Worm (Caenorhabditis elegans) whole organism, young adult: ENCODE results near the gene C38D4.10.

Source experiments
- B0019.2 ChIP-seq: fragments of 200-800 bp; sonication (Bioruptor generic); conservative IDR thresholded peaks from 2 replicates; pipeline ENCODE4 v1.3.6; 2022; ENCODE audit warnings: missing genetic modification reagents, missing genetic modification characterization, missing compliant biosample characterization
- B0035.1 ChIP-seq: sonication (generic microtip); optimal IDR thresholded peaks from 2 replicates; lab custom pipeline; 2016; ENCODE audit warnings: missing genetic modification characterization, mild to moderate bottlenecking, missing compliant biosample characterization, missing genotype, missing genetic modification reagents
- B0336.3 ChIP-seq: fragments of 200-800 bp; sonication (Bioruptor generic); IDR thresholded peaks from 2 replicates; pipeline ENCODE4 v1.3.6; 2022; ENCODE audit warnings: missing genetic modification characterization, missing compliant biosample characterization
- C06A6.2 ChIP-seq: fragments of 200-800 bp; sonication (Bioruptor generic); conservative IDR thresholded peaks from 2 replicates; pipeline ENCODE4 v1.3.6; 2022; ENCODE audit warnings: missing genetic modification characterization, missing compliant biosample characterization
- C17E4.6 ChIP-seq: fragments of 200-800 bp; sonication (Bioruptor generic); IDR thresholded peaks from 2 replicates; pipeline ENCODE4 v1.3.6; 2022; ENCODE audit warnings: missing genetic modification reagents, missing genetic modification characterization, missing compliant biosample characterization
- F57C9.4 ChIP-seq: sonication (generic microtip); optimal IDR thresholded peaks from 2 replicates; lab custom pipeline; 2017; ENCODE audit warnings: mild to moderate bottlenecking, missing genetic modification characterization, missing compliant biosample characterization
- T26A5.8 ChIP-seq: sonication (generic microtip); optimal IDR thresholded peaks from 2 replicates; lab custom pipeline; 2016; ENCODE audit warnings: missing genetic modification characterization, missing compliant biosample characterization
- aptf-2 ChIP-seq: fragments of 200-800 bp; sonication (Bioruptor generic); conservative IDR thresholded peaks from 2 replicates; pipeline ENCODE4 v1.3.6; 2022; ENCODE audit warnings: missing genetic modification reagents, missing genetic modification characterization, missing compliant biosample characterization
- aptf-3 ChIP-seq: fragments of 200-800 bp; sonication (Bioruptor generic); IDR thresholded peaks from 2 replicates; pipeline ENCODE4 v1.3.6; 2022; ENCODE audit warnings: missing genetic modification characterization, missing compliant biosample characterization
- atf-7 ChIP-seq: sonication (generic microtip); optimal IDR thresholded peaks from 2 replicates; lab custom pipeline; 2017; ENCODE audit warnings: mild to moderate bottlenecking, missing genetic modification characterization, missing compliant biosample characterization
- attf-6 ChIP-seq: fragments of 200-800 bp; sonication (Bioruptor generic); IDR thresholded peaks from 2 replicates; pipeline ENCODE4 v1.3.6; 2022; ENCODE audit warnings: missing genetic modification reagents, missing genetic modification characterization, missing compliant biosample characterization
- bed-1 ChIP-seq: fragments of 200-800 bp; sonication (Bioruptor generic); IDR thresholded peaks from 2 replicates; pipeline ENCODE4 v1.3.6; 2022; ENCODE audit warnings: missing genetic modification reagents, missing genetic modification characterization, missing compliant biosample characterization
- cebp-1 ChIP-seq, 2 experiments: fragments of 200-800 bp in 1 of 2; sonication (Bioruptor generic) in 1 of 2; sonication (generic microtip) in 1 of 2; IDR thresholded peaks in 1 of 2; optimal IDR thresholded peaks in 1 of 2; 2 replicates each; pipeline versions ENCODE4 v1.3.6 to Lab custom; 2017 to 2022; ENCODE audit warnings: missing compliant biosample characterization in 2 of 2, missing genetic modification characterization in 2 of 2, mild to moderate bottlenecking in 1 of 2, missing genetic modification reagents in 1 of 2, moderate library complexity in 1 of 2
- ets-4 ChIP-seq: fragments of 200-800 bp; sonication (Bioruptor generic); optimal IDR thresholded peaks from 2 replicates; lab custom pipeline; 2018; ENCODE audit warnings: mild to moderate bottlenecking, missing genetic modification characterization, missing compliant biosample characterization
- fkh-3 ChIP-seq: sonication (generic microtip); optimal IDR thresholded peaks from 2 replicates; lab custom pipeline; 2016; ENCODE audit warnings: mild to moderate bottlenecking, missing genetic modification characterization, missing compliant biosample characterization
- gei-17 ChIP-seq: fragments of 200-800 bp; sonication (Bioruptor generic); optimal IDR thresholded peaks from 2 replicates; lab custom pipeline; 2018; ENCODE audit warnings: mild to moderate bottlenecking, missing genetic modification characterization, missing compliant biosample characterization
- him-1 ChIP-seq: sonication (generic microtip); optimal IDR thresholded peaks from 2 replicates; lab custom pipeline; 2016; ENCODE audit warnings: missing genotype, missing genetic modification reagents, missing genetic modification characterization, missing compliant biosample characterization
- hmg-1.2 ChIP-seq: fragments of 200-800 bp; sonication (Bioruptor generic); IDR thresholded peaks from 2 replicates; pipeline ENCODE4 v1.3.6; 2022; ENCODE audit warnings: missing genetic modification reagents, missing genetic modification characterization, missing compliant biosample characterization
- hmg-20 ChIP-seq: fragments of 200-800 bp; sonication (Bioruptor generic); IDR thresholded peaks from 2 replicates; pipeline ENCODE4 v1.3.6; 2022; ENCODE audit warnings: missing genetic modification reagents, missing genetic modification characterization, missing compliant biosample characterization
- hrde-1 ChIP-seq: sonication (generic microtip); optimal IDR thresholded peaks from 2 replicates; lab custom pipeline; 2016; ENCODE audit warnings: missing genetic modification characterization, mild to moderate bottlenecking, missing compliant biosample characterization, moderate library complexity, missing genotype, missing genetic modification reagents, borderline replicate concordance
- hsf-1 ChIP-seq: fragments of 200-800 bp; sonication (Bioruptor generic); IDR thresholded peaks from 2 replicates; pipeline ENCODE4 v1.3.6; 2022; ENCODE audit warnings: missing genetic modification reagents, missing genetic modification characterization, missing compliant biosample characterization
- lag-1 ChIP-seq: fragments of 200-800 bp; sonication (Bioruptor generic); IDR thresholded peaks from 2 replicates; pipeline ENCODE4 v1.3.6; 2022; ENCODE audit warnings: missing genetic modification reagents, missing genetic modification characterization, missing compliant biosample characterization
- lin-26 ChIP-seq: fragments of 200-800 bp; sonication (Bioruptor generic); IDR thresholded peaks from 2 replicates; pipeline ENCODE4 v1.3.6; 2022; ENCODE audit warnings: missing genetic modification reagents, missing genetic modification characterization, missing compliant biosample characterization
- lin-35 ChIP-seq, 3 experiments: fragments of 150-350 bp in 2 of 3; sonication (generic microtip) in 1 of 3; optimal IDR thresholded peaks; 2 replicates each; lab custom pipeline; 2014 to 2018; ENCODE audit warnings: missing biosample characterization in 3 of 3, missing genetic modification characterization in 3 of 3, missing genetic modification reagents in 3 of 3
- madf-10 ChIP-seq: sonication (generic microtip); optimal IDR thresholded peaks from 2 replicates; lab custom pipeline; 2016; ENCODE audit warnings: mild to moderate bottlenecking, missing genetic modification characterization, missing compliant biosample characterization
- madf-6 ChIP-seq: fragments of 200-800 bp; sonication (Bioruptor generic); IDR thresholded peaks from 2 replicates; pipeline ENCODE4 v1.3.6; 2022; ENCODE audit warnings: missing genetic modification reagents, missing genetic modification characterization, missing compliant biosample characterization
- mes-4 ChIP-seq: sonication (generic microtip); optimal IDR thresholded peaks from 2 replicates; lab custom pipeline; 2016; ENCODE audit warnings: missing genotype, missing genetic modification characterization, missing compliant biosample characterization
- mxl-1 ChIP-seq: sonication (generic microtip); optimal IDR thresholded peaks from 2 replicates; lab custom pipeline; 2016; ENCODE audit warnings: missing genetic modification characterization, missing compliant biosample characterization
- nhr-120 ChIP-seq: fragments of 200-800 bp; sonication (Bioruptor generic); IDR thresholded peaks from 2 replicates; pipeline ENCODE4 v1.3.6; 2022; ENCODE audit warnings: missing genetic modification characterization, missing compliant biosample characterization
- pha-4 ChIP-seq: fragments of 150-350 bp; sonication (generic microtip); optimal IDR thresholded peaks from 2 replicates; lab custom pipeline; 2014; ENCODE audit warnings: missing biosample characterization, missing genetic modification reagents, missing genetic modification characterization
- rpc-1 ChIP-seq, 2 experiments: fragments of 150-350 bp in 1 of 2; sonication (generic microtip) in 1 of 2; optimal IDR thresholded peaks; 2 replicates each; lab custom pipeline; 2014 to 2018; ENCODE audit warnings: missing biosample characterization in 1 of 2, missing genetic modification characterization in 1 of 2, missing genetic modification reagents in 1 of 2, missing genotype in 1 of 2
- tbp1 ChIP-seq: fragments of 200-800 bp; sonication (Bioruptor generic); optimal IDR thresholded peaks from 2 replicates; lab custom pipeline; 2018; ENCODE audit warnings: mild to moderate bottlenecking, missing genetic modification characterization, missing compliant biosample characterization
- tlf-1 ChIP-seq: fragments of 200-800 bp; sonication (Bioruptor generic); optimal IDR thresholded peaks from 2 replicates; lab custom pipeline; 2018; ENCODE audit warnings: mild to moderate bottlenecking, missing genetic modification characterization, missing compliant biosample characterization
- xnd-1 ChIP-seq: sonication (generic microtip); optimal IDR thresholded peaks from 2 replicates; lab custom pipeline; 2016; ENCODE audit warnings: missing genotype, missing genetic modification reagents, missing genetic modification characterization, missing compliant biosample characterization
- ztf-18 ChIP-seq: sonication (generic microtip); optimal IDR thresholded peaks from 2 replicates; lab custom pipeline; 2016; ENCODE audit warnings: missing genotype, mild to moderate bottlenecking, missing genetic modification characterization, missing compliant biosample characterization
- ztf-25 ChIP-seq: fragments of 200-800 bp; sonication (Bioruptor generic); IDR thresholded peaks from 2 replicates; pipeline ENCODE4 v1.3.6; 2022; ENCODE audit warnings: missing genetic modification reagents, missing genetic modification characterization, missing compliant biosample characterization

C38D4.10 gene

DNA sequence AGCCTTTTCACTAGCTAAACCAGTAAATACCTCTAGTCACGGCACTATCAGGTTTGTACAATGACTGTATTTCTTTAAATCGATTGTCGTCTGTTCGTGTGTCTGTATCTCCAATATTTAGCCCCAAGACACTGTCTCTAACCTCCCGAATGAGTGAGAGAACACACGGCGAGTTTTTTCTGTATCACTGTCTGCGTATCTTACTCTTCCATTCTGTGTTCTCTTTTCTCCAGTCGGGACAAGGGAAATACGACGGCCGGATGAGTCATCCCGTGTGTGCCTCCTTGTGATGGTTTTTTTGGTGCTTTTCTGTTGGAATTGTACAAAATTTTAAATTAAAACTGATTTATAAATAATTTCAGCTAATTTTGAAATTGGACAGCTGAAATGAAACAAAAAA, 13.7 kb downstream of the C38D4.10 start (continued):
- no peak for TF ChIP-seq T26A5.8
- peak; percentile 56 for TF ChIP-seq ztf-18
- no peak for TF ChIP-seq nhr-120 (GFP tag; lab: Robert Waterston, UW)
- no peak for TF ChIP-seq mes-4 (tag; lab: Kevin White, UChicago)
- no peak for TF ChIP-seq pha-4 (tag; lab: Kevin White, UChicago)
- no peak for TF ChIP-seq attf-6
- no peak for TF ChIP-seq ztf-25 (GFP tag; lab: Robert Waterston, UW)
- TF ChIP-seq xnd-1 (tag; lab: Kevin White, UChicago), result no peak
- TF ChIP-seq rpc-1 (optimal IDR thresholded peaks at IDR 0.05; lab: Kevin White, UChicago), result no peak
- no peak for TF ChIP-seq rpc-1 (tag; optimal IDR thresholded peaks at IDR 0.05; lab: Kevin White, UChicago)
- TF ChIP-seq B0019.2 (GFP tag; lab: Robert Waterston, UW), result no peak
- no peak for TF ChIP-seq B0336.3
- no peak for TF ChIP-seq fkh-3
- no peak for TF ChIP-seq C17E4.6
- no peak for TF ChIP-seq gei-17 (GFP tag; lab: Kevin White, UChicago)
- TF ChIP-seq C06A6.2 (GFP tag; lab: Robert Waterston, UW), result no peak
- TF ChIP-seq madf-10 (tag; lab: Kevin White, UChicago), result no peak
- no peak for TF ChIP-seq hrde-1 (tag; lab: Kevin White, UChicago)
- TF ChIP-seq ets-4, result peak; percentile 22
- TF ChIP-seq aptf-2, result no peak
- no peak for TF ChIP-seq bed-1 (GFP tag; lab: Robert Waterston, UW)
- 0 out of 2 replicates have a peak, but pooled peaks have one; percentile 8 for TF ChIP-seq lin-26 (GFP tag; lab: Robert Waterston, UW)
- no peak for TF ChIP-seq B0035.1 (tag; lab: Kevin White, UChicago)
- no peak for TF ChIP-seq lag-1 (GFP tag; lab: Robert Waterston, UW)
- no peak for TF ChIP-seq hmg-20 (GFP tag; lab: Robert Waterston, UW)
- TF ChIP-seq atf-7, result no peak
- peak; percentile 19 for TF ChIP-seq tlf-1
- peak; percentile 84 for TF ChIP-seq hmg-1.2 (GFP tag; lab: Robert Waterston, UW)
- no peak for TF ChIP-seq mxl-1
- no peak for TF ChIP-seq F57C9.4 (tag; lab: Kevin White, UChicago)
- no peak for TF ChIP-seq him-1 (tag; lab: Kevin White, UChicago)

DNA sequence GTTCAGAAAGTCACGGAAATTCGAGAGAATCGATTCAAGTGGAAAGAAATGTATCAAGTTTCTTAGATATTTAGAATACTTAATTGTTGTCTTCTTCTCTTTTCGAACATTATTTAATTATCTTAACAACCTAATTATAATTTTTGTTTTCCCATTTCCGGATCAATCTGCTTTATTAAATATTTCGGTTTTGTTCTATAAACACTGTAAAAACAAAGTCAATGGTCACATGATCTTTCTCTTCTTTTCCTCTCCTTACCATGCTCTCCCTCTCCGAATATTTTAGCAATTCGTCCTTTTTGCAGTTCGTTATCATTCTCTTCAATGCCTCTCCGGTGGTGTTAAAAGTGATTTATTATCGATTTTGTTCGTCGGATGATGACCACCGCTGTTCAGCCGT, 14.2 kb downstream of the C38D4.10 start, which contains the start of gene tag-325:
TSS of gene tag-325 (plus strand) at position 301 of the 400 bp plus-strand sequence.
- TF ChIP-seq cebp-1 (GFP tag; IDR thresholded peaks at IDR 0.05; lab: Robert Waterston, UW), result no peak
- peak; percentile 60 for TF ChIP-seq cebp-1 (tag; optimal IDR thresholded peaks at IDR 0.05; lab: Kevin White, UChicago)
- TF ChIP-seq tbp1 (GFP tag; lab: Kevin White, UChicago), result no peak
- TF ChIP-seq aptf-3, result no peak

DNA sequence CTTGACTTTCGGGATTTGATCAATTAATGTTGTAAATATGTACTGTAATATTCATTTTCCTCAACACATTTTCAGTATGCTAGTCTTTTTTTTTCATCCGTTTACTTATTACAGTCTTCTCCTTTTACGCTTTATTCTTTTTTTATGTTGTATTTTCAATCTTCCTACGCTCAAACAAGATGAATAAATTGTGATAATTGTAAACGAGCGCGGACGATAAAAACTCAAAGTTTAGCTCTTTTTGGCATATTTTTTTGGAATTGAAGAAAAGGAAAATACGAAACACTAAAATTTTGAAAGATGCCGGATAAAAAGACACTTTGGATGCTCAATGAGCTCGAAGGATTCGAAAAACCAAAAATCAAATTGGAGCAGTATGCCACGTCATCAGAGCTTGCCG, 20.4 kb downstream of the C38D4.10 start, which contains the start of gene metl-5:
TSS of gene metl-5 (plus strand) at position 301 of the 400 bp plus-strand sequence.
- TF ChIP-seq lin-35 (GFP tag; optimal IDR thresholded peaks at IDR 0.05; lab: Kevin White, UChicago), result no peak
- TF ChIP-seq hsf-1 (GFP tag; lab: Robert Waterston, UW), result 0 out of 2 replicates have a peak, but pooled peaks have one; percentile 37
- 0 out of 2 replicates have a peak, but pooled peaks have one; percentile 13 for TF ChIP-seq madf-6 (GFP tag; lab: Robert Waterston, UW)
- TF ChIP-seq, all 124 proteins: peak for 2
